Worm (Caenorhabditis elegans) whole organism, L4/young adult: ENCODE data around the gene hat-1.

Source experiments
- W03F9.2 ChIP-seq: fragments of 150-350 bp; optimal IDR thresholded peaks from 2 replicates; lab custom pipeline; 2014; ENCODE audit warnings: missing biosample characterization, missing genetic modification characterization
- dao-5 ChIP-seq: sonication (generic microtip); optimal IDR thresholded peaks from 2 replicates; lab custom pipeline; 2016; ENCODE audit warnings: missing genotype, missing genetic modification characterization, moderate library complexity, missing compliant biosample characterization
- him-1 ChIP-seq: sonication (generic microtip); optimal IDR thresholded peaks from 2 replicates; lab custom pipeline; 2016; ENCODE audit warnings: missing genotype, missing genetic modification reagents, missing genetic modification characterization, missing compliant biosample characterization

DNA sequence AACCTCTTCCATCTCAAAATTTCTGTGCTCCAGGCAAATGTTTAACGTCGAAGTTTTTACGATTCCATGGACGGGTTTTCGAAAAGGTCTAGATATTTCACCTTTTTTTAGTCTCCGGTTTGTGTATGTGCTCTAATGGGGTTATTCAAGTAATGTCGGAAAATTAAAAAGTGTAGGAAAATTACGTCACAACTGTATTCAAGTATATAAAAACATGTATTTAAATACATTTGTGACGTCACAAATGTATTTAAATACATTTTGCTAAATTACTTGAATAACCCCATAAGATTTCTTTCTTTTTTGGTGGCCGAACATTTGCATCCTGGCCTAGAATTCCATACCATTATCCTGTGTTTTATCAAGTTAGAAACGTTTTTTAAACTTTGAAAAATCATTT is 45.6 kb downstream of the hat-1 start:
- TF ChIP-seq dao-5 (tag; lab: Kevin White, UChicago) (no peak), him-1 (tag; lab: Kevin White, UChicago) (no peak), W03F9.2 (tag; lab: Kevin White, UChicago) (no peak)
